Fruit fly (Drosophila melanogaster) whole organism, embryonic: ENCODE measurements around the gene CG6893.

Source experiments
- CG10274 ChIP-seq: fragments of 200-800 bp; sonication (Bioruptor generic); optimal IDR thresholded peaks from 3 replicates; lab custom pipeline; 2017; ENCODE audit warnings: missing biosample characterization, mild to moderate bottlenecking, missing genetic modification characterization
- CG11093 ChIP-seq: fragments of 200-800 bp; sonication (Bioruptor generic); IDR thresholded peaks from 3 replicates; pipeline ENCODE4 v1.3.6; 2022; ENCODE audit warnings: missing biosample characterization, missing genetic modification characterization
- CG11723 ChIP-seq: fragments of 200-800 bp; sonication (Bioruptor generic); optimal IDR thresholded peaks from 2 replicates; lab custom pipeline; 2017; ENCODE audit warnings: missing biosample characterization, mild to moderate bottlenecking, missing genetic modification characterization
- CG12236 ChIP-seq: fragments of 200-800 bp; sonication (Bioruptor generic); optimal IDR thresholded peaks from 2 replicates; lab custom pipeline; 2016; ENCODE audit warnings: missing biosample characterization, missing genetic modification characterization
- CG12942 ChIP-seq: fragments of 200-800 bp; sonication (Bioruptor generic); optimal IDR thresholded peaks from 3 replicates; lab custom pipeline; 2016; ENCODE audit warnings: missing biosample characterization, missing genetic modification characterization
- CG13287 ChIP-seq: fragments of 200-800 bp; sonication (Bioruptor generic); IDR thresholded peaks from 2 replicates; pipeline ENCODE4 v1.3.6; 2022; ENCODE audit warnings: missing biosample characterization, missing genetic modification characterization; ENCODE audit not compliant: partially characterized antibody
- CG13775 ChIP-seq: fragments of 200-800 bp; sonication (Bioruptor generic); optimal IDR thresholded peaks from 3 replicates; lab custom pipeline; 2017; ENCODE audit warnings: missing biosample characterization, mild to moderate bottlenecking, missing genetic modification characterization
- CG14965 ChIP-seq: fragments of 200-800 bp; sonication (Bioruptor generic); optimal IDR thresholded peaks from 2 replicates; lab custom pipeline; 2016; ENCODE audit warnings: missing biosample characterization, missing genetic modification characterization, borderline replicate concordance
- CG17612 ChIP-seq: fragments of 200-800 bp; sonication (Bioruptor generic); IDR thresholded peaks from 2 replicates; pipeline ENCODE4 v1.3.6; 2022; ENCODE audit warnings: missing biosample characterization, missing genetic modification characterization
- CG17912 ChIP-seq: fragments of 200-800 bp; sonication (Bioruptor generic); optimal IDR thresholded peaks from 2 replicates; lab custom pipeline; 2018; ENCODE audit warnings: missing biosample characterization, mild to moderate bottlenecking, missing genetic modification characterization
- CG2129 ChIP-seq: fragments of 200-800 bp; sonication (Bioruptor generic); IDR thresholded peaks from 2 replicates; pipeline ENCODE4 v1.3.6; 2022; ENCODE audit warnings: missing biosample characterization, missing genetic modification characterization; ENCODE audit not compliant: partially characterized antibody
- CG30403 ChIP-seq: fragments of 200-800 bp; sonication (Bioruptor generic); optimal IDR thresholded peaks from 3 replicates; lab custom pipeline; 2016; ENCODE audit warnings: missing biosample characterization, missing genetic modification characterization
- CG30431 ChIP-seq: fragments of 200-800 bp; sonication (Bioruptor generic); optimal IDR thresholded peaks from 2 replicates; lab custom pipeline; 2017; ENCODE audit warnings: missing biosample characterization, missing genetic modification characterization
- CG31388 ChIP-seq: fragments of 200-800 bp; sonication (Bioruptor generic); optimal IDR thresholded peaks from 2 replicates; lab custom pipeline; 2016; ENCODE audit warnings: missing biosample characterization, missing genetic modification characterization
- CG4360 ChIP-seq: fragments of 200-800 bp; sonication (Bioruptor generic); IDR thresholded peaks from 2 replicates; pipeline ENCODE4 v1.3.6; 2022; ENCODE audit warnings: missing biosample characterization, missing genetic modification characterization
- CG4404 ChIP-seq: fragments of 200-800 bp; sonication (Bioruptor generic); IDR thresholded peaks from 2 replicates; pipeline ENCODE4 v1.3.6; 2022; ENCODE audit warnings: missing biosample characterization, missing genetic modification characterization
- CG6683 ChIP-seq: fragments of 200-800 bp; sonication (Bioruptor generic); optimal IDR thresholded peaks from 2 replicates; lab custom pipeline; 2017; ENCODE audit warnings: missing biosample characterization, mild to moderate bottlenecking, missing genetic modification characterization, missing genetic modification reagents
- CG7271 ChIP-seq: fragments of 200-800 bp; sonication (Bioruptor generic); optimal IDR thresholded peaks from 2 replicates; lab custom pipeline; 2018; ENCODE audit warnings: missing biosample characterization, mild to moderate bottlenecking, missing genetic modification characterization, moderate library complexity
- CG7745 ChIP-seq: fragments of 200-800 bp; sonication (Bioruptor generic); optimal IDR thresholded peaks from 2 replicates; lab custom pipeline; 2018; ENCODE audit warnings: missing biosample characterization, mild to moderate bottlenecking, missing genetic modification characterization, moderate library complexity
- CG7963 ChIP-seq: fragments of 200-800 bp; sonication (Bioruptor generic); IDR thresholded peaks from 3 replicates; pipeline ENCODE4 v1.3.6; 2022; ENCODE audit warnings: missing biosample characterization, missing genetic modification characterization; ENCODE audit not compliant: partially characterized antibody
- CG9437 ChIP-seq: fragments of 200-800 bp; sonication (Bioruptor generic); optimal IDR thresholded peaks from 2 replicates; lab custom pipeline; 2018; ENCODE audit warnings: missing biosample characterization, mild to moderate bottlenecking, missing genetic modification characterization
- CTCF ChIP-seq: fragments of 200-800 bp; sonication (Bioruptor generic); optimal IDR thresholded peaks from 2 replicates; lab custom pipeline; 2017; ENCODE audit warnings: missing biosample characterization, mild to moderate bottlenecking, missing genetic modification characterization, moderate library complexity
- Dbx ChIP-seq: fragments of 200-800 bp; sonication (Bioruptor generic); IDR thresholded peaks from 3 replicates; pipeline ENCODE4 v1.3.6; 2022; ENCODE audit warnings: missing biosample characterization, missing genetic modification characterization
- Dref ChIP-seq: fragments of 200-800 bp; sonication (Bioruptor generic); IDR thresholded peaks from 2 replicates; pipeline ENCODE4 v1.3.6; 2022; ENCODE audit warnings: missing biosample characterization, missing genetic modification characterization
- E2f2 ChIP-seq: fragments of 200-800 bp; sonication (Bioruptor generic); IDR thresholded peaks from 2 replicates; pipeline ENCODE4 v1.3.6; 2022; ENCODE audit warnings: missing biosample characterization, missing genetic modification characterization
- ERR ChIP-seq: fragments of 200-800 bp; sonication (Bioruptor generic); optimal IDR thresholded peaks from 2 replicates; lab custom pipeline; 2016; ENCODE audit warnings: missing biosample characterization, missing genetic modification characterization
- HLH4C ChIP-seq: fragments of 200-800 bp; sonication (Bioruptor generic); IDR thresholded peaks from 3 replicates; pipeline ENCODE4 v1.3.6; 2022; ENCODE audit warnings: missing biosample characterization, missing genetic modification characterization; ENCODE audit not compliant: partially characterized antibody
- Hand ChIP-seq: fragments of 200-800 bp; sonication (Bioruptor generic); optimal IDR thresholded peaks from 2 replicates; lab custom pipeline; 2017; ENCODE audit warnings: mild to moderate bottlenecking, missing biosample characterization, missing genetic modification reagents, missing genetic modification characterization
- HmgZ ChIP-seq: fragments of 200-800 bp; sonication (Bioruptor generic); optimal IDR thresholded peaks from 2 replicates; lab custom pipeline; 2018; ENCODE audit warnings: missing biosample characterization, mild to moderate bottlenecking, missing genetic modification characterization
- Nf-YA ChIP-seq: fragments of 200-800 bp; sonication (Bioruptor generic); IDR thresholded peaks from 2 replicates; pipeline ENCODE4 v1.3.6; 2022; ENCODE audit warnings: missing biosample characterization, missing genetic modification characterization
- Oli ChIP-seq: fragments of 200-800 bp; sonication (Bioruptor generic); optimal IDR thresholded peaks from 2 replicates; lab custom pipeline; 2018; ENCODE audit warnings: missing biosample characterization, mild to moderate bottlenecking, missing genetic modification characterization, moderate library complexity
- Scr ChIP-seq: fragments of 200-800 bp; sonication (Bioruptor generic); IDR thresholded peaks from 2 replicates; pipeline ENCODE4 v1.3.6; 2022; ENCODE audit warnings: missing biosample characterization, missing genetic modification characterization; ENCODE audit not compliant: partially characterized antibody
- Stat92E ChIP-seq, 3 experiments: fragments of >200 bp in 2 of 3; fragments of 200-800 bp in 1 of 3; sonication (Bioruptor generic) in 1 of 3; optimal IDR thresholded peaks; 2 replicates each; lab custom pipeline; 2017 to 2019; ENCODE audit warnings: missing biosample characterization in 3 of 3, missing genetic modification characterization in 3 of 3, mild to moderate bottlenecking in 1 of 3, moderate library complexity in 1 of 3
- Xrp1 ChIP-seq: fragments of 200-800 bp; sonication (Bioruptor generic); IDR thresholded peaks from 2 replicates; pipeline ENCODE4 v1.3.6; 2022; ENCODE audit warnings: missing biosample characterization, missing genetic modification characterization
- az2 ChIP-seq: fragments of 200-800 bp; sonication (Bioruptor generic); optimal IDR thresholded peaks from 3 replicates; lab custom pipeline; 2016; ENCODE audit warnings: missing biosample characterization, missing genetic modification characterization
- chm ChIP-seq: fragments of 200-800 bp; sonication (Bioruptor generic); IDR thresholded peaks from 2 replicates; pipeline ENCODE4 v1.3.6; 2022; ENCODE audit warnings: missing biosample characterization, missing genetic modification characterization
- disco-r ChIP-seq: fragments of 200-800 bp; sonication (Bioruptor generic); optimal IDR thresholded peaks from 2 replicates; lab custom pipeline; 2016; ENCODE audit warnings: missing biosample characterization, missing genetic modification characterization
- exex ChIP-seq: fragments of 200-800 bp; sonication (Bioruptor generic); optimal IDR thresholded peaks from 4 replicates; lab custom pipeline; 2018; ENCODE audit warnings: missing biosample characterization, mild to moderate bottlenecking, missing genetic modification characterization, moderate library complexity
- gce ChIP-seq: fragments of 200-800 bp; sonication (Bioruptor generic); IDR thresholded peaks from 3 replicates; pipeline ENCODE4 v1.3.6; 2022; ENCODE audit warnings: missing biosample characterization, missing genetic modification characterization
- grau ChIP-seq: fragments of 200-800 bp; optimal IDR thresholded peaks from 3 replicates; lab custom pipeline; 2019; ENCODE audit warnings: missing biosample characterization, mild to moderate bottlenecking, missing genetic modification characterization, moderate library complexity
- gsb-n ChIP-seq: fragments of 200-800 bp; sonication (Bioruptor generic); optimal IDR thresholded peaks from 3 replicates; lab custom pipeline; 2018; ENCODE audit warnings: missing biosample characterization, mild to moderate bottlenecking, missing genetic modification characterization
- hth ChIP-seq: fragments of >200 bp; optimal IDR thresholded peaks from 2 replicates; lab custom pipeline; 2017; ENCODE audit warnings: inconsistent platforms
- klu ChIP-seq: fragments of 200-800 bp; sonication (Bioruptor generic); IDR thresholded peaks from 2 replicates; pipeline ENCODE4 v1.3.6; 2022; ENCODE audit warnings: missing biosample characterization, missing genetic modification characterization
- lbe ChIP-seq: fragments of 200-800 bp; sonication (Bioruptor generic); optimal IDR thresholded peaks from 2 replicates; lab custom pipeline; 2016; ENCODE audit warnings: missing biosample characterization, mild to moderate bottlenecking, missing genetic modification characterization
- lola ChIP-seq, 3 experiments: fragments of >200 bp in 2 of 3; fragments of 200-800 bp in 1 of 3; sonication (Bioruptor generic) in 1 of 3; optimal IDR thresholded peaks; 2 replicates each; lab custom pipeline; 2017 to 2019; ENCODE audit warnings: missing biosample characterization in 3 of 3, missing genetic modification characterization in 3 of 3, mild to moderate bottlenecking in 1 of 3, moderate library complexity in 1 of 3
- nom ChIP-seq: fragments of 200-800 bp; sonication (Bioruptor generic); optimal IDR thresholded peaks from 2 replicates; lab custom pipeline; 2017; ENCODE audit warnings: missing biosample characterization, missing genetic modification characterization, mild to moderate bottlenecking, moderate library complexity, missing genetic modification reagents
- rib ChIP-seq: fragments of 200-800 bp; sonication (Bioruptor generic); IDR thresholded peaks from 2 replicates; pipeline ENCODE4 v1.3.6; 2022; ENCODE audit warnings: missing biosample characterization, missing genetic modification characterization
- scrt ChIP-seq: fragments of 200-800 bp; sonication (Bioruptor generic); optimal IDR thresholded peaks from 2 replicates; lab custom pipeline; 2018; ENCODE audit warnings: missing biosample characterization, mild to moderate bottlenecking, missing genetic modification characterization, moderate library complexity
- sens-2 ChIP-seq: fragments of 200-800 bp; sonication (Bioruptor generic); IDR thresholded peaks from 2 replicates; pipeline ENCODE4 v1.3.6; 2022; ENCODE audit warnings: missing biosample characterization, missing genetic modification characterization
- slou ChIP-seq: fragments of 200-800 bp; sonication (Bioruptor generic); optimal IDR thresholded peaks from 3 replicates; lab custom pipeline; 2016; ENCODE audit warnings: missing biosample characterization, missing genetic modification characterization
- wdn ChIP-seq: fragments of 200-800 bp; sonication (Bioruptor generic); IDR thresholded peaks from 2 replicates; pipeline ENCODE4 v1.3.6; 2022; ENCODE audit warnings: missing biosample characterization, missing genetic modification characterization

CG6893 gene

DNA sequence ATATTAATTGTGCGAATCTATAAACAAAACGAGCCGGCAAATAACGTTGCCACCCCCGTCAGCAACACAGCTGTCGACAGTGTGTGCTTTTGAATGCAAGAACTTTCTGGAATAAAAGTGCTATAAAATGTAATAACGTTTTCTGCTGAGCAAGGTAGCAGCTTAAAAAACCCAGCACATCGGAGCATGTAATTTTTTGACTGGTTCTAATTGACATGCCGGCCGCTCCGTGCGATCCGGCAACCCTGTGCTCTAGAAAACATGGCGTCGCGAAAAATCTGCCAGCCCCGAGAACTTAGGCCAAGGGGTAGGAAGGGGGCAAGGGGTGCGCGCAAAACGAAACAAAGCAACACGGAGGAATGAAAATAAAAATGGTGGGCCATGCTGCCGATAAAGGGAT, 21.8 kb upstream of the CG6893 start (continued):
- TF ChIP-seq CG13287 (GFP tag; lab: Robert Waterston, UW) (no peak; the same call in 1 of the 2 replicates), hth (lab: Kevin White, UChicago) (no peak), wdn (GFP tag; lab: Robert Waterston, UW) (no peak), CG30431 (GFP tag; lab: Kevin White, UChicago) (no peak), CG7271 (no peak), Dbx (no peak), E2f2 (GFP tag; lab: Robert Waterston, UW) (peak; percentile 47; the same call in 1 of the 2 replicates), Oli (tag; lab: Kevin White, UChicago) (no peak), slou (GFP tag; lab: Kevin White, UChicago) (no peak), az2 (GFP tag; lab: Kevin White, UChicago) (no peak), CG6683 (GFP tag; lab: Kevin White, UChicago) (no peak), lbe (GFP tag; lab: Kevin White, UChicago) (peak; percentile 25), klu (GFP tag; lab: Robert Waterston, UW) (no peak), Dref (GFP tag; lab: Robert Waterston, UW) (peak; percentile 42), CG12236 (GFP tag; lab: Kevin White, UChicago) (no peak), CG14965 (GFP tag; lab: Kevin White, UChicago) (no peak), CTCF (GFP tag; lab: Kevin White, UChicago) (peak; percentile 30), grau (peak; percentile 28), Scr (GFP tag; lab: Robert Waterston, UW) (peak; percentile 24; the same call in 1 of the 2 replicates), HmgZ (tag; lab: Kevin White, UChicago) (peak; percentile 31), CG13775 (peak; percentile 18), CG17912 (GFP tag; lab: Kevin White, UChicago) (no peak), exex (peak; percentile 8), ERR (GFP tag; lab: Kevin White, UChicago) (no peak), rib (GFP tag; lab: Robert Waterston, UW) (peak; percentile 97), CG2129 (GFP tag; lab: Robert Waterston, UW) (no peak), chm (GFP tag; lab: Robert Waterston, UW) (no peak), CG4360 (no peak), CG11093 (GFP tag; lab: Robert Waterston, UW) (no peak), sens-2 (GFP tag; lab: Robert Waterston, UW) (no peak), CG10274 (GFP tag; lab: Kevin White, UChicago) (no peak), CG12942 (GFP tag; lab: Kevin White, UChicago) (no peak), CG7745 (tag; lab: Kevin White, UChicago) (no peak), disco-r (GFP tag; lab: Kevin White, UChicago) (no peak), CG7963 (GFP tag; lab: Robert Waterston, UW) (no peak), CG31388 (GFP tag; lab: Kevin White, UChicago) (no peak), Stat92E (GFP tag; optimal IDR thresholded peaks at IDR 0.05; lab: Kevin White, UChicago) (no peak), CG11723 (GFP tag; lab: Kevin White, UChicago) (no peak), HLH4C (GFP tag; lab: Robert Waterston, UW) (0 out of 3 replicates have a peak, but pooled peaks have one; percentile 9), Hand (GFP tag; lab: Kevin White, UChicago) (no peak), nom (GFP tag; lab: Kevin White, UChicago) (peak; percentile 56), gce (GFP tag; lab: Robert Waterston, UW) (no peak), Xrp1 (GFP tag; lab: Robert Waterston, UW) (0 out of 2 replicates have a peak, but pooled peaks have one; percentile 26), Nf-YA (GFP tag; lab: Robert Waterston, UW) (no peak), CG17612 (GFP tag; lab: Robert Waterston, UW) (no peak), CG30403 (GFP tag; lab: Kevin White, UChicago) (peak; percentile 14), CG4404 (no peak), gsb-n (tag; lab: Kevin White, UChicago) (no peak), scrt (GFP tag; lab: Kevin White, UChicago) (peak; percentile 38), CG9437 (GFP tag; lab: Kevin White, UChicago) (no peak), lola (GFP tag; optimal IDR thresholded peaks at IDR 0.05; lab: Kevin White, UChicago) (no peak)
